Worm (Caenorhabditis elegans): ENCODE measurements around the gene cpi-1.

cpi-1 gene

ce11 chrIV:6093477-6094314, at the start of gene cpi-1:
cpi-1 (minus strand) TSS chrIV:6093680.
- no peak for TF ChIP-seq unc-62 (GFP tag; optimal IDR thresholded peaks at IDR 0.05)

DNA sequence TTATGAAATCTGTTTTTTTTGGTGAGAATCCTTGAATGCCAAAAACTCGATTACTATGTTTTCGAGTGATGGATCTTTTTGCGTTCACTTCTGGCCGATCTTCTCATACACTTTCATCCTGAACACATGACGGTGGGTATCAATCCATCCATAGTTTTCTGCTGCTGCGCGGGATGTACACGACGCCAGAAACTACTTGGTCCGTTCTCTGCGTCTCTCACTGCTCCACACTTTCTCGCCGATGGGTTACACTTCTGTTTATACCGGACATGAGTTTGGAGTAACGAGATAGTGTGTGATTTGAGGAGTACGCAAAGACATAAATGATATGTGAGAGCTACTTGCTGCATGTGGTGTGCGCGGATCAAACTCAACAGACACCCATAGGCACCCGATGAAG, 47.2 kb upstream of the cpi-1 start:
- no peak for TF ChIP-seq unc-62 (GFP tag; optimal IDR thresholded peaks at IDR 0.05)

- no peak for TF ChIP-seq unc-62 (GFP tag; optimal IDR thresholded peaks at IDR 0.05)
Measured at ce11 chrIV:6135592-6135991, 42.1 kb upstream of the cpi-1 start.

DNA sequence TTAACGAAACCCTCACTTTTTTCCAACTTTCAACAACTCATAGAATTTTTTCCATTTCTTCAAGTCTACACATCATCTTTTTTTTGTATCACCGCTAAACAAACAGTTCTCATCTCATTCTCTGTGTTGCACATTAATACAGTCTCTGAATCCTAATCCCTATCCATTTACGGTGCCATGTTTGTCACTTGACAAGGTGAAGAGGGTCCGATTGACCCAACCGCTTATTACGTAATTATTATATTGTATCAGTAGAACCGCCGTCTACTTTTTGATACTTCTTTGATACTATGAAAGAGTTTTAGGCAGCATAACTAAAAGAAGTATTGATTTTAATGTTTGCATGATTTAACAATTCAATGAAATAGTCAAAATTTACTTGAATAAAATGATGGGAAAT, 41.2 kb upstream of the cpi-1 start:
- TF ChIP-seq unc-62 (GFP tag; optimal IDR thresholded peaks at IDR 0.05): no peak

DNA sequence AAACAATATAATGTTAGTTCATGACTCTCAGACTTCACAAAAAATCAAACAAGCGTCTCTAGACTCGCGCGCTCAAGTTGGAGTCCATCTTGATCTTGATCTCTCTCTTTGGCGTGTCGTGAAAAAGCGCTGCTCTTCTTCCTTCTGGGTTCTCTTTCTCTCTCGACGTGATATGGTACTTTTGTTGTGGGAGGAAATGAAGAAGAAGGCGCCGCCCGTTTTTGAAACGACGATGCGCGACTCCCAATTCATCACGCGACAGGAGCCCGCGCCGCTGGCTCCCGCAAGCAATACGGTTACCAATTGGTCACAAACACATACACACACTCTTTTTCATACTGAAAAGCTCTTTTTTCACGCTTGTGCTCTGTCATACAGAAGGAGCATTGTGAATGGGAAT, 37.0 kb upstream of the cpi-1 start:
- TF ChIP-seq unc-62 (GFP tag; optimal IDR thresholded peaks at IDR 0.05): no peak

- TF ChIP-seq unc-62 (GFP tag; optimal IDR thresholded peaks at IDR 0.05): no peak
Measured at ce11 chrIV:6127252-6127930, 33.9 kb upstream of the cpi-1 start, which contains the start of gene M03D4.4. M03D4.4 (minus strand) TSS chrIV:6127302.

DNA sequence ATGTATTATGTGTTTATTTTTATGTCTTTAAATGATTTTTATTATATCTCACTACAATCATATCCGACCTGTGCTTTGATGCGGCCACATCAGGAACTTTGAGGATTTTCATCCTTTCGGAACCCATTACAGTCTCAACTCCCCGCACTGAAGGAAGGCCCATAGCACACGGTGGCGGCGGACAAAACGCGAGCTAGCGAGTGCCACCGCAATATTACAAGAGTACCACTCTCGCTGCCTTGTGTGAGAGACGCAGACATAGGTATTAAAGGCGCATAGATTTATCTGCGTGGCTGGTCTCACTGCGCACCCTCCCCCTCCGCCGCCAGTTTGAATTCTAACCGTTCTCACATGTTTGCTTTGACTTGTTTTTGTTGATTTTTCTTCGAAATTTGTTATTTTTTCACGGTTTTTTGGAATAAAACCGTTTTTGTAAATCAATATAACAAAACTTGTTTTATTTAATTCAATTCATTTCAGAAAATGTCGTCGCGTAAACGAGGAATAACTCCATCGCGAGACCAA, 24.3 kb upstream of the cpi-1 start, which contains the start of gene zen-4:
TSS of gene zen-4 (plus strand) at position 475 of the 525 bp plus-strand sequence.
- no peak for TF ChIP-seq unc-62 (GFP tag; optimal IDR thresholded peaks at IDR 0.05)

DNA sequence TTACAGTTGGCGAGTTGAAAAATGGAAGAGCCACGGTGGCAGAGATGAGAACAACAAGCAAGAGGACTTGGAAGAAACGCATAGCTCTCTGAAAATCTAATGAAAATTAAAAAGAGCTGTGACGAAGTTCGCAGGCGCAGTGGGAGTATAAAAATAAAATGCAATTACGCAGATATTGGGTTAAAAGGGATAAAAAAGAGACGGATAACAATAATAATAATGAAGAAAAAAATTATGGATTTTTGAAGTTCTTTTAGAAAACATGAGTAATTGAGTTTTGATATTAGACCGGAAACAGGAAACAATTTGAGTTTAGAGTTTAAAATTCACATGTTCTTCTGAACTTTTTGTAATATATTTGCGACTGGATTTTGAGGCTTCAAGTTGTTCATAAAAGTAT, 18.8 kb upstream of the cpi-1 start, which contains the start of gene M03D4.3:
TSS of gene M03D4.3 (minus strand) at position 101 of the 400 bp plus-strand sequence.
- TF ChIP-seq unc-62 (GFP tag; optimal IDR thresholded peaks at IDR 0.05): no peak

- TF ChIP-seq unc-62 (GFP tag; optimal IDR thresholded peaks at IDR 0.05): no peak
Measured at ce11 chrIV:6108665-6109064, 15.2 kb upstream of the cpi-1 start.

ce11 chrIV:6104446-6104845, 11.0 kb upstream of the cpi-1 start:
- TF ChIP-seq unc-62 (GFP tag; optimal IDR thresholded peaks at IDR 0.05): no peak

ce11 chrIV:6099770-6100169, 6.3 kb upstream of the cpi-1 start:
- no peak for TF ChIP-seq unc-62 (GFP tag; optimal IDR thresholded peaks at IDR 0.05)

ce11 chrIV:6097040-6097928, 3.8 kb upstream of the cpi-1 start:
- TF ChIP-seq unc-62 (GFP tag; optimal IDR thresholded peaks at IDR 0.05): no peak

ce11 chrIV:6095357-6095858, 1.9 kb upstream of the cpi-1 start, which contains the start of gene lag-1:
lag-1 (plus strand) TSS chrIV:6095407.
- TF ChIP-seq unc-62 (GFP tag; optimal IDR thresholded peaks at IDR 0.05): no peak

DNA sequence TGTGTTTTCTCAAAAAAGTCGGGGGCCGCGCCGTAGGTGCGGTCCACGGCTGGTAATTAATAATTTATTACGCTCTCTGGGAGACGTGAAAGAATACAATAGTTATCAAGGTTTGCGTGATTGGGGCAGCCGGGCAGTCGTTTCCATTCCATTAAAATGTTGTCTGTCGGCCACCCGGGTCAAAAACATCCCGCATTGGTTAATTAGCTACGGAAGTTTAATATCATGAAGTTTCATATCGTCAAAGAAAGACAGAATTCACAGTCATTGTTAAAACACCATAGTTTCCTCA, 781 bp upstream of the cpi-1 start:
- TF ChIP-seq unc-62 (GFP tag; optimal IDR thresholded peaks at IDR 0.05): no peak

DNA sequence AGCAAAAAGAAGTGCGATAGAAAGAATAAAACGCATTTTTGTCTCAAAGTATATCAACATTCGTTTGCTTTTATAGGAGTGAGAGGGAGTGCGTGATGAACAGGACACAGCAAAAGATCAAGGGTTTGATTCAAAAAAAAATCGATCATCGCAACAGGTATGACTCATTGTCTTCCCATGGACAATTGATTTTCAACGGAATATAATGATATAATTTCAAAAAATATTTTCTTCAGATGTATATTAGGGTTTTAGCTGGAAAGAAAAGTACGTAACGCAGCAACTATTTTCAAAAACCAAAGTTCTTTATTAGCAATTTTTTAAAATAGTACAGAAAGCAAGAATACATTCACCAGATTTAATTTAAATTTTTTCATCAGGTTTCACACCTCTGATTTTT, 1.2 kb downstream of the cpi-1 start, which contains the start of gene K08B4.7:
TSS of gene K08B4.7 (minus strand) at position 101 of the 400 bp plus-strand sequence.
- TF ChIP-seq unc-62 (GFP tag; optimal IDR thresholded peaks at IDR 0.05): no peak
